Worm (Caenorhabditis elegans) whole organism, L1 larva: Measurements from ENCODE around the gene fip-4.

Source experiments
- C16A3.4 ChIP-seq: fragments of 150-350 bp; optimal IDR thresholded peaks from 2 replicates; lab custom pipeline; 2014; ENCODE audit warnings: missing biosample characterization, missing genetic modification characterization
- Y116A8C.19 ChIP-seq: sonication (generic microtip); optimal IDR thresholded peaks from 2 replicates; lab custom pipeline; 2016; ENCODE audit warnings: missing compliant biosample characterization, missing genetic modification characterization, borderline replicate concordance
- aha-1 ChIP-seq: fragments of 150-350 bp; optimal IDR thresholded peaks from 2 replicates; lab custom pipeline; 2014; ENCODE audit warnings: missing biosample characterization, missing genetic modification characterization
- aly-2 ChIP-seq: fragments of 150-350 bp; optimal IDR thresholded peaks from 2 replicates; lab custom pipeline; 2014; ENCODE audit warnings: missing biosample characterization, missing genetic modification characterization
- ceh-8 ChIP-seq: fragments of 200-800 bp; sonication (Bioruptor generic); optimal IDR thresholded peaks from 2 replicates; lab custom pipeline; 2018; ENCODE audit warnings: mild to moderate bottlenecking, missing genetic modification characterization, moderate library complexity, missing compliant biosample characterization
- ceh-82 ChIP-seq, 3 experiments: fragments of 150-350 bp in 1 of 3; sonication (generic microtip) in 2 of 3; optimal IDR thresholded peaks; 2 replicates each; lab custom pipeline; 2014 to 2017; ENCODE audit warnings: missing biosample characterization in 3 of 3, missing genetic modification characterization in 3 of 3
- ceh-88 ChIP-seq: fragments of 200-800 bp; sonication (Bioruptor generic); IDR thresholded peaks from 2 replicates; pipeline ENCODE4 v1.3.6; 2022; ENCODE audit warnings: missing genetic modification characterization, missing compliant biosample characterization
- ceh-90 ChIP-seq: sonication (generic microtip); optimal IDR thresholded peaks from 2 replicates; lab custom pipeline; 2016; ENCODE audit warnings: missing genetic modification characterization, missing compliant biosample characterization
- ces-1 ChIP-seq: fragments of 150-350 bp; optimal IDR thresholded peaks from 2 replicates; lab custom pipeline; 2014; ENCODE audit warnings: missing biosample characterization, missing genetic modification reagents, missing genetic modification characterization
- dpl-1 ChIP-seq, 3 experiments: fragments of 150-350 bp in 2 of 3; sonication (generic microtip) in 1 of 3; optimal IDR thresholded peaks; 2 replicates each; lab custom pipeline; 2014 to 2017; ENCODE audit warnings: missing biosample characterization in 3 of 3, missing genetic modification characterization in 3 of 3, missing genetic modification reagents in 3 of 3
- dsc-1 ChIP-seq: sonication (generic microtip); optimal IDR thresholded peaks from 2 replicates; lab custom pipeline; 2016; ENCODE audit warnings: mild to moderate bottlenecking, missing genetic modification characterization, missing compliant biosample characterization
- efl-1 ChIP-seq, 4 experiments: fragments of 150-350 bp; optimal IDR thresholded peaks in 3 of 4; peaks in 1 of 4; 1 replicate in 1 of 4; 2 replicates in 3 of 4; lab custom pipeline; 2014; ENCODE audit warnings: missing biosample characterization in 2 of 4, missing genetic modification characterization in 2 of 4, missing genetic modification reagents in 2 of 4
- egl-13 ChIP-seq: sonication (generic microtip); optimal IDR thresholded peaks from 2 replicates; lab custom pipeline; 2016; ENCODE audit warnings: missing genotype, missing genetic modification reagents, missing genetic modification characterization, missing compliant biosample characterization
- egl-27 ChIP-seq, 2 experiments: fragments of 150-350 bp in 1 of 2; sonication (generic microtip); optimal IDR thresholded peaks; 3 replicates each; lab custom pipeline; 2017 to 2018; ENCODE audit warnings: missing biosample characterization in 2 of 2, missing genetic modification characterization in 2 of 2, missing genetic modification reagents in 2 of 2
- fkh-10 ChIP-seq: sonication (generic microtip); optimal IDR thresholded peaks from 2 replicates; lab custom pipeline; 2017; ENCODE audit warnings: missing biosample characterization, missing genetic modification reagents, missing genetic modification characterization
- fkh-8 ChIP-seq: sonication (generic microtip); optimal IDR thresholded peaks from 2 replicates; lab custom pipeline; 2016; ENCODE audit warnings: mild to moderate bottlenecking, missing genetic modification characterization, missing compliant biosample characterization
- fos-1 ChIP-seq: fragments of 150-350 bp; optimal IDR thresholded peaks from 2 replicates; lab custom pipeline; 2014; ENCODE audit warnings: missing biosample characterization, missing genetic modification characterization
- grh-1 ChIP-seq: fragments of 200-800 bp; sonication (Bioruptor generic); IDR thresholded peaks from 2 replicates; pipeline ENCODE4 v1.3.6; 2022; ENCODE audit warnings: missing genetic modification reagents, missing genetic modification characterization, missing compliant biosample characterization
- hlh-17 ChIP-seq: fragments of 200-800 bp; sonication (Bioruptor generic); optimal IDR thresholded peaks from 2 replicates; lab custom pipeline; 2018; ENCODE audit warnings: missing genetic modification characterization, mild to moderate bottlenecking, missing compliant biosample characterization, moderate library complexity, borderline replicate concordance
- hlh-4 ChIP-seq: sonication (generic microtip); optimal IDR thresholded peaks from 2 replicates; lab custom pipeline; 2016; ENCODE audit warnings: mild to moderate bottlenecking, missing genetic modification characterization, missing compliant biosample characterization
- jun-1 ChIP-seq: fragments of 150-350 bp; optimal IDR thresholded peaks from 2 replicates; lab custom pipeline; 2014; ENCODE audit warnings: missing biosample characterization, missing genetic modification reagents, missing genetic modification characterization
- lin-14 ChIP-seq: fragments of 200-800 bp; sonication (Bioruptor generic); optimal IDR thresholded peaks from 2 replicates; lab custom pipeline; 2018; ENCODE audit warnings: mild to moderate bottlenecking, missing genetic modification characterization, moderate library complexity, missing compliant biosample characterization
- mab-9 ChIP-seq: fragments of 200-800 bp; sonication (Bioruptor generic); IDR thresholded peaks from 2 replicates; pipeline ENCODE4 v1.3.6; 2022; ENCODE audit warnings: missing genetic modification reagents, missing genetic modification characterization, missing compliant biosample characterization
- mdl-1 ChIP-seq, 2 experiments: fragments of 150-350 bp; optimal IDR thresholded peaks; 2 replicates each; lab custom pipeline; 2014 to 2017; ENCODE audit warnings: missing biosample characterization in 2 of 2, missing genetic modification characterization in 2 of 2, inconsistent platforms in 1 of 2
- nhr-19 ChIP-seq: fragments of 200-800 bp; sonication (Bioruptor generic); conservative IDR thresholded peaks from 2 replicates; pipeline ENCODE4 v1.3.6; 2022; ENCODE audit warnings: missing genetic modification characterization, missing compliant biosample characterization
- nhr-20 ChIP-seq: sonication (generic microtip); optimal IDR thresholded peaks from 2 replicates; lab custom pipeline; 2016; ENCODE audit warnings: mild to moderate bottlenecking, missing genetic modification characterization, missing compliant biosample characterization
- nhr-71 ChIP-seq: sonication (generic microtip); optimal IDR thresholded peaks from 2 replicates; lab custom pipeline; 2016; ENCODE audit warnings: mild to moderate bottlenecking, missing genetic modification characterization, moderate library complexity, missing compliant biosample characterization
- nhr-76 ChIP-seq: sonication (generic microtip); optimal IDR thresholded peaks from 2 replicates; lab custom pipeline; 2017; ENCODE audit warnings: missing biosample characterization, missing genetic modification characterization
- nhr-77 ChIP-seq: fragments of 150-350 bp; optimal IDR thresholded peaks from 2 replicates; lab custom pipeline; 2014; ENCODE audit warnings: missing biosample characterization, missing genetic modification characterization
- nhr-84 ChIP-seq: sonication (generic microtip); optimal IDR thresholded peaks from 2 replicates; lab custom pipeline; 2017; ENCODE audit warnings: missing biosample characterization, missing genetic modification characterization
- nhr-85 ChIP-seq: sonication (generic microtip); peaks from one replicate; lab custom pipeline; 2016; ENCODE audit warnings: missing genetic modification characterization, inconsistent platforms, missing compliant biosample characterization
- pag-3 ChIP-seq: sonication (generic microtip); optimal IDR thresholded peaks from 2 replicates; lab custom pipeline; 2017; ENCODE audit warnings: missing genetic modification characterization, mild to moderate bottlenecking, missing compliant biosample characterization, antibody characterized with exemption, borderline replicate concordance; ENCODE audit not compliant: insufficient read depth
- rnt-1 ChIP-seq: sonication (generic microtip); optimal IDR thresholded peaks from 2 replicates; lab custom pipeline; 2016; ENCODE audit warnings: mild to moderate bottlenecking, missing genetic modification characterization, moderate library complexity, missing compliant biosample characterization
- sptf-1 ChIP-seq: fragments of 150-350 bp; optimal IDR thresholded peaks from 2 replicates; lab custom pipeline; 2014; ENCODE audit warnings: missing biosample characterization, missing genetic modification characterization
- sup-37 ChIP-seq: fragments of 200-800 bp; sonication (Bioruptor generic); optimal IDR thresholded peaks from 2 replicates; lab custom pipeline; 2018; ENCODE audit warnings: mild to moderate bottlenecking, missing genetic modification characterization, missing compliant biosample characterization
- tbx-2 ChIP-seq: sonication (generic microtip); optimal IDR thresholded peaks from 2 replicates; lab custom pipeline; 2016; ENCODE audit warnings: missing genetic modification characterization, missing compliant biosample characterization
- tlp-1 ChIP-seq: fragments of 150-350 bp; optimal IDR thresholded peaks from 2 replicates; lab custom pipeline; 2014; ENCODE audit warnings: missing biosample characterization, missing genetic modification characterization
- unc-86 ChIP-seq: sonication (generic microtip); optimal IDR thresholded peaks from 2 replicates; lab custom pipeline; 2016; ENCODE audit warnings: missing genetic modification characterization, missing compliant biosample characterization
- unc-98 ChIP-seq: fragments of 200-800 bp; sonication (Bioruptor generic); IDR thresholded peaks from 2 replicates; pipeline ENCODE4 v1.3.6; 2022; ENCODE audit warnings: missing genetic modification characterization, missing compliant biosample characterization
- xbp-1 ChIP-seq: sonication (generic microtip); optimal IDR thresholded peaks from 2 replicates; lab custom pipeline; 2016; ENCODE audit warnings: missing genetic modification characterization, missing compliant biosample characterization

fip-4 gene

ce11 chrV:8627580-8627979 lies 16.5 kb upstream of the fip-4 start:
- no peak for TF ChIP-seq efl-1 (optimal IDR thresholded peaks at IDR 0.05; lab: Kevin White, UChicago)
- TF ChIP-seq efl-1 (GFP tag; optimal IDR thresholded peaks at IDR 0.05 in 1 of 2; lab: Kevin White, UChicago): peak in 1 of 2 experiments; percentile 48
- TF ChIP-seq aha-1 (tag; lab: Kevin White, UChicago): no peak
- TF ChIP-seq, all 84 proteins: peak for 1

- no peak for TF ChIP-seq ces-1 (GFP tag; lab: Kevin White, UChicago)
- peak; percentile 76 for TF ChIP-seq nhr-85 (tag; lab: Kevin White, UChicago)
- no peak for TF ChIP-seq fkh-10
- no peak for TF ChIP-seq egl-27 (tag; optimal IDR thresholded peaks at IDR 0.05; lab: Kevin White, UChicago)
- peak; percentile 25 for TF ChIP-seq nhr-71 (tag; lab: Kevin White, UChicago)
- no peak for TF ChIP-seq hlh-17 (GFP tag; lab: Kevin White, UChicago)
- no peak for TF ChIP-seq nhr-20 (tag; lab: Kevin White, UChicago)
- TF ChIP-seq jun-1 (tag; lab: Kevin White, UChicago): no peak
- no peak for TF ChIP-seq nhr-19 (GFP tag; lab: Robert Waterston, UW)
- no peak for TF ChIP-seq nhr-84
- no peak for TF ChIP-seq C16A3.4 (tag; lab: Kevin White, UChicago)
- TF ChIP-seq fos-1 (tag; lab: Kevin White, UChicago): no peak
- no peak for TF ChIP-seq aly-2 (tag; lab: Kevin White, UChicago)
- peak; percentile 26 for TF ChIP-seq lin-14
- TF ChIP-seq hlh-4: no peak
- TF ChIP-seq fkh-8: peak; percentile 6
- no peak for TF ChIP-seq sptf-1
- no peak for TF ChIP-seq ceh-8
- TF ChIP-seq rnt-1: no peak
- TF ChIP-seq egl-13 (tag; lab: Kevin White, UChicago): peak; percentile 5
- TF ChIP-seq unc-98 (GFP tag; lab: Robert Waterston, UW): no peak
- TF ChIP-seq nhr-76 (tag; lab: Kevin White, UChicago): no peak
- TF ChIP-seq, all 84 proteins: peak for 5
Measured at ce11 chrV:8626406-8626805, 15.3 kb upstream of the fip-4 start.

ce11 chrV:8623754-8624153 lies 12.7 kb upstream of the fip-4 start, which contains the start of gene F41E6.17:
Gene F41E6.17 (plus strand): TSS chrV:8624101.
- TF ChIP-seq xbp-1 (no peak), lin-14 (peak; percentile 70), ceh-82 (tag; optimal IDR thresholded peaks at IDR 0.05; lab: Kevin White, UChicago) (peak in 1 of 3 experiments; percentile 24), nhr-77 (tag; lab: Kevin White, UChicago) (no peak), dsc-1 (peak; percentile 33), fkh-10 (peak; percentile 19)

- TF ChIP-seq tbx-2 (tag; lab: Kevin White, UChicago) (no peak), C16A3.4 (tag; lab: Kevin White, UChicago) (no peak), egl-13 (tag; lab: Kevin White, UChicago) (no peak), xbp-1 (no peak), egl-27 (tag; optimal IDR thresholded peaks at IDR 0.05; lab: Kevin White, UChicago) (no peak), grh-1 (GFP tag; lab: Robert Waterston, UW) (no peak), pag-3 (tag; lab: Kevin White, UChicago) (no peak), nhr-20 (tag; lab: Kevin White, UChicago) (no peak), ceh-90 (tag; lab: Kevin White, UChicago) (no peak)
- TF ChIP-seq, all 84 proteins: peak for 0
Measured at ce11 chrV:8622314-8622713, 11.2 kb upstream of the fip-4 start, which contains the start of gene F41E6.1. Gene F41E6.1 (plus strand): TSS chrV:8622614.

- TF ChIP-seq Y116A8C.19 (tag; lab: Kevin White, UChicago): no peak
- TF ChIP-seq ceh-82 (tag; optimal IDR thresholded peaks at IDR 0.05; lab: Kevin White, UChicago): no peak
- TF ChIP-seq dpl-1 (GFP tag; optimal IDR thresholded peaks at IDR 0.05; lab: Kevin White, UChicago): no peak
- TF ChIP-seq ceh-88: no peak
- TF ChIP-seq egl-13 (tag; lab: Kevin White, UChicago): no peak
- no peak for TF ChIP-seq nhr-20 (tag; lab: Kevin White, UChicago)
- TF ChIP-seq fkh-10: no peak
- no peak for TF ChIP-seq tlp-1 (tag; lab: Kevin White, UChicago)
- no peak for TF ChIP-seq mdl-1 (tag; optimal IDR thresholded peaks at IDR 0.05; lab: Kevin White, UChicago)
- no peak for TF ChIP-seq unc-86 (tag; lab: Kevin White, UChicago)
- TF ChIP-seq sup-37 (GFP tag; lab: Kevin White, UChicago): no peak
- TF ChIP-seq mab-9 (GFP tag; lab: Robert Waterston, UW): no peak
Measured at ce11 chrV:8621213-8621612, 10.1 kb upstream of the fip-4 start, which contains the start of gene idpc-2. Gene idpc-2 (minus strand): TSS chrV:8621313.
